Worm (Caenorhabditis elegans) whole organism, L4 larva: ENCODE data around the gene F26A1.8.

Experiments
- F10B5.3 ChIP-seq: sonication (generic microtip); optimal IDR thresholded peaks from 2 replicates; lab custom pipeline; 2016; ENCODE audit warnings: mild to moderate bottlenecking, missing genetic modification characterization, missing compliant biosample characterization
- ces-1 ChIP-seq: fragments of 150-350 bp; sonication (generic microtip); optimal IDR thresholded peaks from 4 replicates; lab custom pipeline; 2014; ENCODE audit warnings: missing biosample characterization, missing genetic modification reagents, missing genetic modification characterization
- daf-16 ChIP-seq, 3 experiments: sonication (generic microtip); optimal IDR thresholded peaks; 2 replicates each; lab custom pipeline; 2016 to 2017; ENCODE audit warnings: missing genetic modification characterization in 3 of 3, missing genetic modification reagents in 3 of 3, mild to moderate bottlenecking in 2 of 3, missing compliant biosample characterization in 2 of 3, missing biosample characterization in 1 of 3, moderate library complexity in 1 of 3
- lin-13 ChIP-seq: fragments of 150-350 bp; optimal IDR thresholded peaks from 2 replicates; lab custom pipeline; 2014; ENCODE audit warnings: missing biosample characterization, missing genetic modification reagents, missing genetic modification characterization
- lir-3 ChIP-seq: sonication (generic microtip); optimal IDR thresholded peaks from 2 replicates; lab custom pipeline; 2016; ENCODE audit warnings: mild to moderate bottlenecking, missing genetic modification characterization, missing compliant biosample characterization
- mep-1 ChIP-seq: fragments of 150-350 bp; sonication (generic microtip); optimal IDR thresholded peaks from 3 replicates; lab custom pipeline; 2014; ENCODE audit warnings: missing biosample characterization, missing genetic modification characterization
- nhr-11 ChIP-seq: fragments of 150-350 bp; optimal IDR thresholded peaks from 2 replicates; lab custom pipeline; 2014; ENCODE audit warnings: missing biosample characterization, missing genetic modification characterization
- nhr-28 ChIP-seq: fragments of 150-350 bp; optimal IDR thresholded peaks from 2 replicates; lab custom pipeline; 2014; ENCODE audit warnings: missing biosample characterization, missing genetic modification characterization
- nhr-77 ChIP-seq: fragments of 150-350 bp; optimal IDR thresholded peaks from 2 replicates; lab custom pipeline; 2014; ENCODE audit warnings: missing biosample characterization, missing genetic modification characterization
- pha-4 ChIP-seq, 2 experiments: fragments of 150-350 bp in 1 of 2; fragments of 200-800 bp in 1 of 2; sonication (Bioruptor generic) in 1 of 2; IDR thresholded peaks in 1 of 2; optimal IDR thresholded peaks in 1 of 2; 2 replicates each; pipeline versions ENCODE4 v1.3.6 to Lab custom; 2014 to 2022; ENCODE audit warnings: missing genetic modification characterization in 2 of 2, missing genetic modification reagents in 2 of 2, missing biosample characterization in 1 of 2, missing compliant biosample characterization in 1 of 2
- unc-39 ChIP-seq: sonication (generic microtip); optimal IDR thresholded peaks from 2 replicates; lab custom pipeline; 2017; ENCODE audit warnings: missing biosample characterization, missing genetic modification characterization
- zag-1 ChIP-seq: fragments of 150-350 bp; optimal IDR thresholded peaks from 2 replicates; lab custom pipeline; 2014; ENCODE audit warnings: missing biosample characterization, missing genetic modification characterization
- ztf-11 ChIP-seq: fragments of 150-350 bp; optimal IDR thresholded peaks from 2 replicates; lab custom pipeline; 2014; ENCODE audit warnings: missing biosample characterization, missing genetic modification characterization

DNA sequence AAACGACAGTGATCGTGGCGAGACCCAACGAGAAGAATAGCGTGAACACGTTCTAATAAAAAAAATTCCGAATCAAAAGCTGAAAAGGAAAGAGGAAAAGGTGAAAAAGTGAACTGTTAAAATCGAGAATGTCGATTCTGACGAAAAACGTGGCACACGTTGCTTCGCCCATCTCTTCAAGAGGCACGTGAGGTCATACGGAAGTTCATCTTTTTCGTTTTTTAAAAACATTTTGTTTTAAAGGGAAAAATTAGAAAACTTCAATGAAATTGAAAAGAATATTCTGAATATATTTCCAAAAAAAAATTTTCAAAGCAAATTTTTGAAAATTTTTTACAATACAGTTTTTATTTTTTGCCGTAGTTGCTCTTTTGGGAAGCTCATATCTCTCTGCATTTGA lies 10.8 kb downstream of the F26A1.8 start, which contains the start of gene C38D4.7:
- no peak for TF ChIP-seq pha-4 (GFP tag; IDR thresholded peaks at IDR 0.05; lab: Robert Waterston, UW)
- no peak for TF ChIP-seq pha-4 (tag; optimal IDR thresholded peaks at IDR 0.05; lab: Kevin White, UChicago)
- no peak for TF ChIP-seq lir-3 (tag; lab: Kevin White, UChicago)
- no peak for TF ChIP-seq unc-39 (tag; lab: Kevin White, UChicago)
- no peak for TF ChIP-seq mep-1
- TF ChIP-seq zag-1 = no peak
- no peak for TF ChIP-seq nhr-28
- no peak for TF ChIP-seq nhr-77 (tag; lab: Kevin White, UChicago)
- TF ChIP-seq ztf-11 (tag; lab: Kevin White, UChicago) = no peak
- no peak for TF ChIP-seq ces-1 (GFP tag; lab: Kevin White, UChicago)
- TF ChIP-seq daf-16 (GFP tag; optimal IDR thresholded peaks at IDR 0.05; lab: Kevin White, UChicago) = no peak
- no peak for TF ChIP-seq daf-16 (tag; optimal IDR thresholded peaks at IDR 0.05; lab: Kevin White, UChicago)
- TF ChIP-seq F10B5.3 (tag; lab: Kevin White, UChicago) = no peak
- no peak for TF ChIP-seq nhr-11 (tag; lab: Kevin White, UChicago)
- TF ChIP-seq lin-13 (GFP tag; lab: Kevin White, UChicago) = no peak
